Worm (Caenorhabditis elegans) whole organism, young adult: ENCODE results near the gene pcf-11.

Experiments
- dpff-1 ChIP-seq: sonication (generic microtip); optimal IDR thresholded peaks from 2 replicates; lab custom pipeline; 2017; ENCODE audit warnings: mild to moderate bottlenecking, missing genetic modification characterization, missing compliant biosample characterization
- lir-1 ChIP-seq: fragments of 200-800 bp; sonication (Bioruptor generic); conservative IDR thresholded peaks from 2 replicates; pipeline ENCODE4 v1.3.6; 2022; ENCODE audit warnings: missing genetic modification reagents, missing genetic modification characterization, missing compliant biosample characterization

DNA sequence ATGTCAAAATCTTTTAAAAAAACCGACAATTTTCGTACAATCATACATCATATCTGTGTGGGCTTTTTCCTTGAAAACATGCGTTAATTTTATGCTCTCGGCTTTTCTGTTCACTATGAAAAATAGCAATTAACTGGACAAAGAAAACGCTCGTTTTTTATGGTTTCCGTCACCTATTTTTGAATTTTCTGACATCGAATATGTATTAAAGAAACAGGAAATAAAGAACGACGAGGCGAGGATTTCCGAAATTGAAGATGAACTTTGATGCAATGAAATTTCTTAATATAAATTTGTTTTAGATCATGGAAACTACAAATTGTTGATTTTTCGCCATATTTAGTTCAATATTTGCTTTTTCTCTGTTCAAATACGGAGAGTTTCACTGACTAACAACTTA is 40.8 kb upstream of the pcf-11 start:
- no peak for TF ChIP-seq lir-1
- no peak for TF ChIP-seq dpff-1
